Worm (Caenorhabditis elegans): ENCODE measurements around the gene asb-1.
A peak's percentile ranks its signal among the peaks of the same experiment; 100 is the strongest.

asb-1 gene

ce11 chrIII:4587177-4587576, 8.4 kb downstream of the asb-1 start, which contains the start of the genes F35G12.7 and smc-4 (continued):
- TF ChIP-seq sma-9 (GFP tag; optimal IDR thresholded peaks at IDR 0.05) = peak; percentile 54
- no peak for TF ChIP-seq sma-9 (tag; optimal IDR thresholded peaks at IDR 0.05)
- TF ChIP-seq nhr-77 (tag; optimal IDR thresholded peaks at IDR 0.05) = no peak
- TF ChIP-seq blmp-1 (tag; optimal IDR thresholded peaks at IDR 0.05; ENCODE audit: insufficient read depth) = no peak
- TF ChIP-seq ZK546.5 (tag; optimal IDR thresholded peaks at IDR 0.05) = no peak
- no peak for TF ChIP-seq nhr-23 (tag; optimal IDR thresholded peaks at IDR 0.05)
- TF ChIP-seq ztf-4 (tag; optimal IDR thresholded peaks at IDR 0.05) = no peak
- no peak for TF ChIP-seq nhr-10 (tag; optimal IDR thresholded peaks at IDR 0.05)

- TF ChIP-seq R02D3.7 (tag; optimal IDR thresholded peaks at IDR 0.05) (no peak), nhr-129 (tag; optimal IDR thresholded peaks at IDR 0.05) (no peak), nhr-6 (tag; optimal IDR thresholded peaks at IDR 0.05) (no peak), unc-62 (GFP tag; optimal IDR thresholded peaks at IDR 0.05) (no peak), nhr-12 (tag; optimal IDR thresholded peaks at IDR 0.05) (no peak), nhr-11 (tag; optimal IDR thresholded peaks at IDR 0.05) (no peak), elt-3 (tag; optimal IDR thresholded peaks at IDR 0.05) (no peak), zag-1 (tag; optimal IDR thresholded peaks at IDR 0.05) (no peak), ZK546.5 (tag; optimal IDR thresholded peaks at IDR 0.05) (no peak), mbf-1 (tag; optimal IDR thresholded peaks at IDR 0.05) (no peak)
Observed at ce11 chrIII:4584068-4584566, 11.5 kb downstream of the asb-1 start, which contains the start of gene F35G12.5. Gene F35G12.5, plus strand, starts transcription at chrIII:4584118.

DNA sequence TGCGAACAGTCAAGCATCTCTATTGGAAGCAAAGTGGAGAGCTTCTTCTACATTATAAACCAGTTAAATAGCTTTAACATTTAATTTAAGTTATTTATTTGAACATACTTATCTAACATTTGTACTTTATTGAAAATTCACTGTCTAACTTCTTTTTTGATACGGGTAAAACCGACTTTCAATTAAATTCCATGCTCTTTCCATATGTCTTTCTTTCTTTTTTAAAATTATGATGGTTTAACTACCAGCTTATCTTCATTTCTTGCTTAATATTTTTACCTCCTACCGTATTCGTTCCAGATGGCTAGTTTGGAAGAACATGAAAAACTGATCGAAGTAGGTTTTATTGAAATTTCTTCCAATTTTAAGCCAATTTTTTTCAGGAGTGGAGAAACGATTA, 14.1 kb downstream of the asb-1 start, which contains the start of gene F35G12.12:
Gene F35G12.12 (plus strand): TSS at position 301 of the 400 bp plus-strand sequence.
- TF ChIP-seq ama-1 (optimal IDR thresholded peaks at IDR 0.05) = no peak
- TF ChIP-seq sma-3 (GFP tag; optimal IDR thresholded peaks at IDR 0.05) = no peak
- no peak for TF ChIP-seq nhr-12 (tag; optimal IDR thresholded peaks at IDR 0.05)
- TF ChIP-seq sem-4 (tag; optimal IDR thresholded peaks at IDR 0.05) = no peak

- TF ChIP-seq lin-11 (tag; optimal IDR thresholded peaks at IDR 0.05) (peak; percentile 23), lsy-2 (tag; optimal IDR thresholded peaks at IDR 0.05) (peak in 1 of 2 experiments; percentile 61), F13H6.1 (tag; optimal IDR thresholded peaks at IDR 0.05) (peak; percentile 42), blmp-1 (tag; optimal IDR thresholded peaks at IDR 0.05; ENCODE audit: insufficient read depth) (no peak), lin-39 (tag; optimal IDR thresholded peaks at IDR 0.05) (no peak), crh-2 (tag; optimal IDR thresholded peaks at IDR 0.05) (peak; percentile 26), skn-1 (tag; optimal IDR thresholded peaks at IDR 0.05) (no peak), sma-3 (GFP tag; optimal IDR thresholded peaks at IDR 0.05) (peak; percentile 10), nhr-12 (tag; optimal IDR thresholded peaks at IDR 0.05) (no peak), aly-2 (tag; optimal IDR thresholded peaks at IDR 0.05) (no peak), R02D3.7 (tag; optimal IDR thresholded peaks at IDR 0.05) (no peak), elt-3 (tag; optimal IDR thresholded peaks at IDR 0.05) (no peak), unc-55 (GFP tag; optimal IDR thresholded peaks at IDR 0.05) (peak; percentile 70), mdl-1 (tag; optimal IDR thresholded peaks at IDR 0.05) (no peak), sem-4 (tag; optimal IDR thresholded peaks at IDR 0.05) (no peak), C34F6.9 (tag; optimal IDR thresholded peaks at IDR 0.05) (peak; percentile 58), nhr-237 (tag; optimal IDR thresholded peaks at IDR 0.05) (no peak), gmeb-1 (tag; optimal IDR thresholded peaks at IDR 0.05) (peak; percentile 4)
Observed at ce11 chrIII:4578385-4578903, 17.2 kb downstream of the asb-1 start, which contains the start of the genes sel-5 and wdr-48. Gene sel-5, minus strand, starts transcription at chrIII:4578437. Gene wdr-48, plus strand, starts transcription at chrIII:4578853.

ce11 chrIII:4568455-4568854, 27.2 kb downstream of the asb-1 start, which contains the start of gene idhg-1:
Gene idhg-1, plus strand, starts transcription at chrIII:4568797.
- TF ChIP-seq unc-62 (GFP tag; optimal IDR thresholded peaks at IDR 0.05) (no peak), ceh-16 (tag; optimal IDR thresholded peaks at IDR 0.05) (no peak), lsy-2 (tag; optimal IDR thresholded peaks at IDR 0.05) (peak; percentile 36 to 77), crh-2 (tag; optimal IDR thresholded peaks at IDR 0.05) (peak; percentile 21), egl-27 (tag; optimal IDR thresholded peaks at IDR 0.05) (no peak), sma-3 (GFP tag; optimal IDR thresholded peaks at IDR 0.05) (peak; percentile 78), elt-3 (tag; optimal IDR thresholded peaks at IDR 0.05) (no peak), unc-39 (tag; optimal IDR thresholded peaks at IDR 0.05) (no peak), ZK546.5 (tag; optimal IDR thresholded peaks at IDR 0.05) (no peak), blmp-1 (tag; optimal IDR thresholded peaks at IDR 0.05; ENCODE audit: insufficient read depth) (no peak), aly-2 (tag; optimal IDR thresholded peaks at IDR 0.05) (no peak), dmd-4 (tag; optimal IDR thresholded peaks at IDR 0.05) (no peak), nhr-10 (tag; optimal IDR thresholded peaks at IDR 0.05) (no peak), nhr-6 (tag; optimal IDR thresholded peaks at IDR 0.05) (no peak), unc-55 (GFP tag; optimal IDR thresholded peaks at IDR 0.05) (peak; percentile 83), peb-1 (tag; optimal IDR thresholded peaks at IDR 0.05) (no peak), zag-1 (tag; optimal IDR thresholded peaks at IDR 0.05) (peak; percentile 11), F13H6.1 (tag; optimal IDR thresholded peaks at IDR 0.05) (peak; percentile 81), ztf-1 (GFP tag; conservative IDR thresholded peaks at IDR 0.05) (no peak), nhr-25 (tag; optimal IDR thresholded peaks at IDR 0.05) (peak; percentile 56), nhr-129 (tag; optimal IDR thresholded peaks at IDR 0.05) (peak; percentile 42), C34F6.9 (tag; optimal IDR thresholded peaks at IDR 0.05) (peak; percentile 78), fos-1 (tag; optimal IDR thresholded peaks at IDR 0.05) (peak; percentile 33), lin-11 (tag; optimal IDR thresholded peaks at IDR 0.05) (peak; percentile 74), sma-9 (GFP tag; optimal IDR thresholded peaks at IDR 0.05) (peak; percentile 71), sma-9 (tag; optimal IDR thresholded peaks at IDR 0.05) (no peak), ztf-11 (tag; optimal IDR thresholded peaks at IDR 0.05) (no peak), gmeb-1 (tag; optimal IDR thresholded peaks at IDR 0.05) (peak; percentile 70), mab-5 (tag; optimal IDR thresholded peaks at IDR 0.05) (peak; percentile 64), nhr-23 (tag; optimal IDR thresholded peaks at IDR 0.05) (no peak)

All from whole organism, L2 larva.